Fruit fly (Drosophila melanogaster) whole organism, wandering third instar larva: ENCODE data around the gene CG34269.

ENCODE experiments used
- Abd-B ChIP-seq: fragments of >200 bp; optimal IDR thresholded peaks from 2 replicates; lab custom pipeline; 2017; ENCODE audit warnings: missing biosample characterization, missing genetic modification characterization
- CG32264 ChIP-seq: fragments of 200-800 bp; sonication (Bioruptor generic); optimal IDR thresholded peaks from 2 replicates; lab custom pipeline; 2016; ENCODE audit warnings: missing biosample characterization, missing genetic modification characterization
- CG9705 ChIP-seq: fragments of 200-800 bp; sonication (Bioruptor generic); optimal IDR thresholded peaks from 2 replicates; lab custom pipeline; 2018; ENCODE audit warnings: missing biosample characterization, mild to moderate bottlenecking, missing genetic modification characterization
- CrebA ChIP-seq: fragments of 200-800 bp; sonication (Bioruptor generic); optimal IDR thresholded peaks from 2 replicates; lab custom pipeline; 2016; ENCODE audit warnings: missing biosample characterization, mild to moderate bottlenecking, missing genetic modification characterization, borderline replicate concordance
- Dif ChIP-seq: fragments of 200-275, 200-300 bp; sonication (Bioruptor generic); optimal IDR thresholded peaks from 2 replicates; lab custom pipeline; 2018; ENCODE audit warnings: missing biosample characterization, missing genetic modification characterization; ENCODE audit not compliant: partially characterized antibody
- HLH106 ChIP-seq: fragments of 200-800 bp; optimal IDR thresholded peaks from 3 replicates; lab custom pipeline; 2019; ENCODE audit warnings: missing biosample characterization, mild to moderate bottlenecking, missing genetic modification characterization, moderate library complexity
- Hr78 ChIP-seq: fragments of >200 bp; optimal IDR thresholded peaks from 2 replicates; lab custom pipeline; 2017; ENCODE audit warnings: missing biosample characterization, missing genetic modification characterization
- Hr83 ChIP-seq: fragments of 200-300 bp; sonication (Bioruptor generic); optimal IDR thresholded peaks from 2 replicates; lab custom pipeline; 2016; ENCODE audit warnings: missing biosample characterization, mild to moderate bottlenecking, missing genetic modification characterization, moderate library complexity; ENCODE audit not compliant: poor library complexity, severe bottlenecking
- Jra ChIP-seq: sonication (Bioruptor generic); optimal IDR thresholded peaks from 2 replicates; lab custom pipeline; 2016; ENCODE audit warnings: missing biosample characterization, missing genetic modification characterization
- Mio ChIP-seq: sonication (Bioruptor generic); optimal IDR thresholded peaks from 2 replicates; lab custom pipeline; 2016; ENCODE audit warnings: missing biosample characterization, missing genetic modification characterization
- Myc ChIP-seq: fragments of >200 bp; optimal IDR thresholded peaks from 2 replicates; lab custom pipeline; 2017
- N ChIP-seq: fragments of >200 bp; optimal IDR thresholded peaks from 2 replicates; lab custom pipeline; 2018; ENCODE audit warnings: missing biosample characterization, missing external identifiers, missing genetic modification characterization
- OdsH ChIP-seq: fragments of 200-800 bp; sonication (Bioruptor generic); optimal IDR thresholded peaks from 2 replicates; lab custom pipeline; 2016; ENCODE audit warnings: missing biosample characterization, mild to moderate bottlenecking, missing genetic modification characterization
- Rel ChIP-seq, 2 experiments: fragments of 200-800 bp; sonication (Bioruptor generic) in 1 of 2; optimal IDR thresholded peaks; 2 replicates in 1 of 2; 3 replicates in 1 of 2; lab custom pipeline; 2016 to 2019; ENCODE audit warnings: mild to moderate bottlenecking in 2 of 2, missing biosample characterization in 2 of 2, missing genetic modification characterization in 2 of 2, moderate library complexity in 1 of 2
- Sp1 ChIP-seq: fragments of 200-800 bp; sonication (Bioruptor generic); optimal IDR thresholded peaks from 3 replicates; lab custom pipeline; 2019; ENCODE audit warnings: missing biosample characterization, mild to moderate bottlenecking, missing genetic modification characterization, moderate library complexity
- Vsx2 ChIP-seq: fragments of 200-300, 225-300 bp; sonication (Bioruptor generic); optimal IDR thresholded peaks from 2 replicates; lab custom pipeline; 2018; ENCODE audit warnings: missing biosample characterization, missing genetic modification characterization; ENCODE audit not compliant: partially characterized antibody
- br ChIP-seq: fragments of 200-800 bp; sonication (Bioruptor generic); optimal IDR thresholded peaks from 2 replicates; lab custom pipeline; 2016; ENCODE audit warnings: missing biosample characterization, missing genetic modification characterization
- brk ChIP-seq: fragments of 200-800 bp; sonication (Bioruptor generic); optimal IDR thresholded peaks from 2 replicates; lab custom pipeline; 2016; ENCODE audit warnings: missing biosample characterization, mild to moderate bottlenecking, missing genetic modification characterization
- dl ChIP-seq, 2 experiments: fragments of 175-275, 200-275 bp in 1 of 2; fragments of 200-275 bp in 1 of 2; sonication (Bioruptor generic); optimal IDR thresholded peaks; lab custom pipeline; 2018; ENCODE audit warnings: mild to moderate bottlenecking in 2 of 2, missing biosample characterization in 2 of 2, missing genetic modification characterization in 2 of 2, moderate library complexity in 2 of 2; ENCODE audit not compliant: partially characterized antibody in 2 of 2, insufficient read depth in 1 of 2
- dmrt93B ChIP-seq: fragments of 200-800 bp; sonication (Bioruptor generic); optimal IDR thresholded peaks from 2 replicates; lab custom pipeline; 2018; ENCODE audit warnings: missing biosample characterization, mild to moderate bottlenecking, missing genetic modification characterization
- dsf ChIP-seq: sonication (Bioruptor generic); optimal IDR thresholded peaks from 2 replicates; lab custom pipeline; 2016; ENCODE audit warnings: missing biosample characterization, missing genetic modification characterization, borderline replicate concordance
- ey ChIP-seq: fragments of 200-800 bp; sonication (Bioruptor generic); optimal IDR thresholded peaks from 2 replicates; lab custom pipeline; 2016; ENCODE audit warnings: missing biosample characterization, missing genetic modification characterization
- foxo ChIP-seq, 2 experiments: fragments of 200-800 bp; sonication (Bioruptor generic); optimal IDR thresholded peaks; 2 replicates in 1 of 2; 3 replicates in 1 of 2; lab custom pipeline; 2016 to 2017; ENCODE audit warnings: missing biosample characterization in 2 of 2, missing genetic modification characterization in 2 of 2
- fru ChIP-seq: fragments of 200-800 bp; sonication (Bioruptor generic); optimal IDR thresholded peaks from 3 replicates; lab custom pipeline; 2016; ENCODE audit warnings: missing biosample characterization, mild to moderate bottlenecking, missing genetic modification characterization
- h ChIP-seq: fragments of 200-800 bp; sonication (Bioruptor generic); optimal IDR thresholded peaks from 3 replicates; lab custom pipeline; 2016; ENCODE audit warnings: missing biosample characterization, mild to moderate bottlenecking, missing genetic modification characterization
- jim ChIP-seq: fragments of 175-275, 200-325 bp; sonication (Bioruptor generic); optimal IDR thresholded peaks from 2 replicates; lab custom pipeline; 2016; ENCODE audit warnings: missing biosample characterization, mild to moderate bottlenecking, missing genetic modification characterization
- lola ChIP-seq: fragments of >200 bp; optimal IDR thresholded peaks from 2 replicates; lab custom pipeline; 2017; ENCODE audit warnings: missing biosample characterization, missing genetic modification characterization
- pan ChIP-seq: fragments of >200 bp; optimal IDR thresholded peaks from 2 replicates; lab custom pipeline; 2017
- psq ChIP-seq: fragments of 200-800 bp; sonication (Bioruptor generic); optimal IDR thresholded peaks from 3 replicates; lab custom pipeline; 2017; ENCODE audit warnings: missing biosample characterization, mild to moderate bottlenecking, missing genetic modification characterization, moderate library complexity
- rgr ChIP-seq: fragments of 200-800 bp; sonication (Bioruptor generic); optimal IDR thresholded peaks from 3 replicates; lab custom pipeline; 2016; ENCODE audit warnings: missing biosample characterization, mild to moderate bottlenecking, missing genetic modification characterization
- sage ChIP-seq: fragments of 200-800 bp; sonication (Bioruptor generic); optimal IDR thresholded peaks from 2 replicates; lab custom pipeline; 2016; ENCODE audit warnings: missing biosample characterization, mild to moderate bottlenecking, missing genetic modification characterization
- sv ChIP-seq: fragments of 200-800 bp; sonication (Bioruptor generic); optimal IDR thresholded peaks from 3 replicates; lab custom pipeline; 2016; ENCODE audit warnings: missing biosample characterization, missing genetic modification characterization
- tai ChIP-seq: sonication (Bioruptor generic); optimal IDR thresholded peaks from 2 replicates; lab custom pipeline; 2016; ENCODE audit warnings: missing biosample characterization, missing genetic modification characterization
- usp ChIP-seq: fragments of >200 bp; optimal IDR thresholded peaks from 2 replicates; lab custom pipeline; 2017; ENCODE audit warnings: missing biosample characterization, missing genetic modification characterization
- woc ChIP-seq: sonication (Bioruptor generic); optimal IDR thresholded peaks from 2 replicates; lab custom pipeline; 2016; ENCODE audit warnings: missing biosample characterization, mild to moderate bottlenecking, missing genetic modification characterization

The CG34269 gene

dm6 chr3L:489922-490807 lies 38.0 kb upstream of the CG34269 start:
- TF ChIP-seq Sp1 (GFP tag; lab: Kevin White, UChicago) = peak; percentile 36
- peak; percentile 16 for TF ChIP-seq h
- TF ChIP-seq Rel (GFP tag; optimal IDR thresholded peaks at IDR 0.05; lab: Kevin White, UChicago) = peak; percentile 60
- TF ChIP-seq Rel (tag; optimal IDR thresholded peaks at IDR 0.05; lab: Kevin White, UChicago) = no peak
- peak; percentile 100 for TF ChIP-seq psq (GFP tag; lab: Kevin White, UChicago)
- peak; percentile 66 for TF ChIP-seq fru (GFP tag; lab: Kevin White, UChicago)
- peak; percentile 51 for TF ChIP-seq Dif
- peak; percentile 39 for TF ChIP-seq brk (GFP tag; lab: Kevin White, UChicago)
- TF ChIP-seq jim (GFP tag; lab: Kevin White, UChicago) = peak; percentile 64
- TF ChIP-seq dl (GFP tag; optimal IDR thresholded peaks at IDR 0.05; lab: Kevin White, UChicago; ENCODE audit: insufficient read depth in 1 of 2, partially characterized antibody in 2 of 2) = no peak
- TF ChIP-seq Vsx2 = peak; percentile 22
- TF ChIP-seq tai (GFP tag; lab: Kevin White, UChicago) = peak; percentile 57
- no peak for TF ChIP-seq CrebA (GFP tag; lab: Kevin White, UChicago)
- TF ChIP-seq ey = no peak
- peak; percentile 3 for TF ChIP-seq woc (GFP tag; lab: Kevin White, UChicago)

dm6 chr3L:490808-491114 lies 37.4 kb upstream of the CG34269 start:
- TF ChIP-seq CrebA (GFP tag; lab: Kevin White, UChicago) (peak; percentile 18), sage (GFP tag; lab: Kevin White, UChicago) (peak; percentile 27), Sp1 (GFP tag; lab: Kevin White, UChicago) (no peak), Dif (no peak), pan (no peak)

- no peak for TF ChIP-seq usp (GFP tag; lab: Kevin White, UChicago)
- TF ChIP-seq brk (GFP tag; lab: Kevin White, UChicago) = no peak
- TF ChIP-seq OdsH (GFP tag; lab: Kevin White, UChicago) = no peak
- no peak for TF ChIP-seq Dif
- no peak for TF ChIP-seq Abd-B
- TF ChIP-seq Rel (GFP tag; optimal IDR thresholded peaks at IDR 0.05; lab: Kevin White, UChicago) = no peak
- TF ChIP-seq Rel (tag; optimal IDR thresholded peaks at IDR 0.05; lab: Kevin White, UChicago) = no peak
- no peak for TF ChIP-seq Sp1 (GFP tag; lab: Kevin White, UChicago)
- TF ChIP-seq tai (GFP tag; lab: Kevin White, UChicago) = no peak
- TF ChIP-seq lola (GFP tag; lab: Kevin White, UChicago) = no peak
- no peak for TF ChIP-seq woc (GFP tag; lab: Kevin White, UChicago)
- TF ChIP-seq foxo (GFP tag; optimal IDR thresholded peaks at IDR 0.05; lab: Kevin White, UChicago) = no peak
- TF ChIP-seq br (GFP tag; lab: Kevin White, UChicago) = no peak
- TF ChIP-seq Vsx2 = no peak
- no peak for TF ChIP-seq N (GFP tag; lab: Kevin White, UChicago)
- no peak for TF ChIP-seq sv
- TF ChIP-seq ey = no peak
- TF ChIP-seq Hr78 = no peak
- TF ChIP-seq, all 38 proteins: peak for 0
Measured at dm6 chr3L:500351-501015, 27.7 kb upstream of the CG34269 start, which contains the start of the genes CG34267 and CG34268. CG34267 (minus strand) TSS chr3L:500451. CG34268 (plus strand) TSS chr3L:500965.

- TF ChIP-seq h (peak; percentile 65), rgr (GFP tag; lab: Kevin White, UChicago) (peak; percentile 71), fru (GFP tag; lab: Kevin White, UChicago) (no peak), Hr78 (no peak), OdsH (GFP tag; lab: Kevin White, UChicago) (peak; percentile 70), Jra (peak; percentile 22), dmrt93B (GFP tag; lab: Kevin White, UChicago) (peak; percentile 67), usp (GFP tag; lab: Kevin White, UChicago) (no peak), Dif (no peak), jim (GFP tag; lab: Kevin White, UChicago) (peak; percentile 31), dsf (GFP tag; lab: Kevin White, UChicago) (no peak), Sp1 (GFP tag; lab: Kevin White, UChicago) (peak; percentile 24), HLH106 (tag; lab: Kevin White, UChicago) (peak; percentile 71), ey (peak; percentile 64), woc (GFP tag; lab: Kevin White, UChicago) (no peak), pan (no peak), foxo (GFP tag; optimal IDR thresholded peaks at IDR 0.05; lab: Kevin White, UChicago) (peak in 1 of 2 experiments; percentile 85), Hr83 (GFP tag; lab: Kevin White, UChicago) (peak; percentile 92), CG32264 (GFP tag; lab: Kevin White, UChicago) (no peak), CrebA (GFP tag; lab: Kevin White, UChicago) (no peak), N (GFP tag; lab: Kevin White, UChicago) (peak; percentile 51), Myc (lab: Kevin White, UChicago) (peak; percentile 97), tai (GFP tag; lab: Kevin White, UChicago) (peak; percentile 39), brk (GFP tag; lab: Kevin White, UChicago) (no peak), Mio (GFP tag; lab: Kevin White, UChicago) (no peak), sage (GFP tag; lab: Kevin White, UChicago) (no peak), CG9705 (peak; percentile 69), br (GFP tag; lab: Kevin White, UChicago) (peak; percentile 78)
Measured at dm6 chr3L:505782-506408, 22.2 kb upstream of the CG34269 start.
